1 fruit fly cellular context compared by ENCODE assay signal in the genomic region with DNA sequence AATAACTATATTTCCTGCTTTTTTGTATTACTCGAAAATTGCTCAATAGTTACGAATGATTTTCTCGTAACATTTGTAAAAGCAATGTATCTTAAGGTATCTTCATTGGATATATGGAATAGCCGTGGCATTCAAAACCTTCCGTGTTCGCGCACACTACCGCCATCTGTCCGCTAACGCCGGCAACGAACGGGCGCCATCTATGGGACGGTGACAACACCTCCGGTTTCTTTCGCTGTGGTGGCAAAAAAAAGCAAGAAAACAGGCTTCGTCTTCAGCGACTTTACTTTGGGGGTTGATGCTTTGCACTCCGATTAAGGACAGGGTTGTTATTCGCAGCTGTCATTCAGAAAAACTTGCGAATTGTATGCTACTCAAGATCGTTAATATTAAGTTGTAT.
A peak's percentile ranks its signal among the peaks of the same experiment; 100 is the strongest.
TF ChIP-seq lines count a peak whose summit lies in the region.

No protein-coding gene starts in this region.

TF ChIP-seq in whole organism, embryonic, 481 proteins besides CTCF, POLR2A, EP300 and RAD21 (continued from another document):
- TF ChIP-seq CG3838 (GFP tag; optimal IDR thresholded peaks at IDR 0.05; lab: Kevin White, UChicago) (no peak), CG4404 (GFP tag; IDR thresholded peaks at IDR 0.05; lab: Robert Waterston, UW) (no peak), mirr (GFP tag; optimal IDR thresholded peaks at IDR 0.05; lab: Kevin White, UChicago) (peak; percentile 19), nom (GFP tag; optimal IDR thresholded peaks at IDR 0.05; lab: Kevin White, UChicago) (peak; percentile 18), CG14050 (GFP tag; IDR thresholded peaks at IDR 0.05; lab: Robert Waterston, UW) (peak; percentile 35; the same call in 1 of the 3 replicates), Meics (GFP tag; optimal IDR thresholded peaks at IDR 0.05; lab: Kevin White, UChicago) (peak; percentile 34), en (GFP tag; optimal IDR thresholded peaks at IDR 0.05; lab: Kevin White, UChicago) (peak; percentile 24), Oaz (GFP tag; IDR thresholded peaks at IDR 0.05; lab: Robert Waterston, UW) (peak; percentile 8; the same call in 1 of the 2 replicates), croc (GFP tag; conservative IDR thresholded peaks at IDR 0.05; lab: Robert Waterston, UW) (peak; percentile 17; the same call in 1 of the 3 replicates), Bteb2 (GFP tag; optimal IDR thresholded peaks at IDR 0.05; lab: Kevin White, UChicago) (no peak), gfzf (GFP tag; optimal IDR thresholded peaks at IDR 0.05; lab: Kevin White, UChicago) (no peak), Antp (GFP tag; optimal IDR thresholded peaks at IDR 0.05; lab: Kevin White, UChicago) (peak; percentile 72), CG17186 (GFP tag; optimal IDR thresholded peaks at IDR 0.05; lab: Kevin White, UChicago) (no peak), cato (GFP tag; optimal IDR thresholded peaks at IDR 0.05; lab: Kevin White, UChicago; ENCODE audit: borderline replicate concordance) (no peak), Dref (GFP tag; IDR thresholded peaks at IDR 0.05; lab: Robert Waterston, UW) (no peak), CG8281 (tag; optimal IDR thresholded peaks at IDR 0.05; lab: Kevin White, UChicago) (peak; percentile 35), CG5245 (GFP tag; optimal IDR thresholded peaks at IDR 0.05; lab: Kevin White, UChicago) (peak; percentile 65), Nf-YC (tag; optimal IDR thresholded peaks at IDR 0.05; lab: Kevin White, UChicago) (peak; percentile 30), Ravus (GFP tag; IDR thresholded peaks at IDR 0.05; lab: Robert Waterston, UW) (no peak), Mes4 (GFP tag; optimal IDR thresholded peaks at IDR 0.05; lab: Kevin White, UChicago) (peak; percentile 56), CG9876 (GFP tag; optimal IDR thresholded peaks at IDR 0.05; lab: Kevin White, UChicago) (peak; percentile 42), CG6683 (GFP tag; optimal IDR thresholded peaks at IDR 0.05; lab: Kevin White, UChicago) (no peak), Jarid2 (GFP tag; optimal IDR thresholded peaks at IDR 0.05; lab: Kevin White, UChicago) (peak; percentile 60), Adf1 (GFP tag; IDR thresholded peaks at IDR 0.05; lab: Robert Waterston, UW) (no peak), otp (GFP tag; IDR thresholded peaks at IDR 0.05; lab: Robert Waterston, UW) (peak; percentile 66; the same call in 1 of the 3 replicates), PHDP (tag; optimal IDR thresholded peaks at IDR 0.05; lab: Kevin White, UChicago) (peak; percentile 64), MBD-R2 (GFP tag; IDR thresholded peaks at IDR 0.05; lab: Robert Waterston, UW) (no peak), CG11723 (GFP tag; optimal IDR thresholded peaks at IDR 0.05; lab: Kevin White, UChicago) (peak; percentile 53), Atf-2 (GFP tag; optimal IDR thresholded peaks at IDR 0.05; lab: Kevin White, UChicago) (peak; percentile 55), Lpt (GFP tag; optimal IDR thresholded peaks at IDR 0.05; lab: Kevin White, UChicago) (peak; percentile 43), CG7786 (GFP tag; optimal IDR thresholded peaks at IDR 0.05; lab: Kevin White, UChicago) (no peak), CG34422 (GFP tag; IDR thresholded peaks at IDR 0.05; lab: Robert Waterston, UW) (0 out of 3 replicates have a peak, but pooled peaks have one; percentile 48), zfh1 (GFP tag; IDR thresholded peaks at IDR 0.05; lab: Robert Waterston, UW) (peak; percentile 77), CG30403 (GFP tag; optimal IDR thresholded peaks at IDR 0.05; lab: Kevin White, UChicago) (peak; percentile 49), fru (optimal IDR thresholded peaks at IDR 0.05; lab: Kevin White, UChicago) (no peak), Hr39 (optimal IDR thresholded peaks at IDR 0.05; lab: Kevin White, UChicago) (no peak), ci (GFP tag; IDR thresholded peaks at IDR 0.05; lab: Robert Waterston, UW) (peak; percentile 91), jigr1 (GFP tag; IDR thresholded peaks at IDR 0.05; lab: Robert Waterston, UW) (no peak), CG6813 (GFP tag; optimal IDR thresholded peaks at IDR 0.05; lab: Kevin White, UChicago) (peak; percentile 54), CG10543 (GFP tag; optimal IDR thresholded peaks at IDR 0.05; lab: Kevin White, UChicago) (peak; percentile 6), dpn (GFP tag; optimal IDR thresholded peaks at IDR 0.05; lab: Kevin White, UChicago) (peak; percentile 52 to 69), emc (GFP tag; optimal IDR thresholded peaks at IDR 0.05; lab: Kevin White, UChicago) (no peak), salm (tag; optimal IDR thresholded peaks at IDR 0.05; lab: Kevin White, UChicago) (no peak)
